Worm (Caenorhabditis elegans) whole organism, young adult: Measurements from ENCODE around the gene K07C5.3.

Experiments
- C06A6.2 ChIP-seq: fragments of 200-800 bp; sonication (Bioruptor generic); conservative IDR thresholded peaks from 2 replicates; pipeline ENCODE4 v1.3.6; 2022; ENCODE audit warnings: missing genetic modification characterization, missing compliant biosample characterization
- D2030.7 ChIP-seq: fragments of 200-800 bp; sonication (Bioruptor generic); IDR thresholded peaks from 2 replicates; pipeline ENCODE4 v1.3.6; 2022; ENCODE audit warnings: missing genetic modification reagents, missing genetic modification characterization, missing compliant biosample characterization
- F22D6.2 ChIP-seq: sonication (generic microtip); optimal IDR thresholded peaks from 2 replicates; lab custom pipeline; 2016; ENCODE audit warnings: mild to moderate bottlenecking, missing genetic modification characterization, missing compliant biosample characterization
- F49E8.2 ChIP-seq: sonication (generic microtip); optimal IDR thresholded peaks from 3 replicates; lab custom pipeline; 2017; ENCODE audit warnings: missing genetic modification characterization, mild to moderate bottlenecking, missing compliant biosample characterization, antibody characterized with exemption, moderate library complexity; ENCODE audit not compliant: insufficient read depth
- F55B11.4 ChIP-seq: sonication (generic microtip); optimal IDR thresholded peaks from 2 replicates; lab custom pipeline; 2016; ENCODE audit warnings: missing compliant biosample characterization, missing genetic modification characterization, borderline replicate concordance; ENCODE audit not compliant: insufficient read depth
- K12H6.12 ChIP-seq: fragments of 200-800 bp; sonication (Bioruptor generic); optimal IDR thresholded peaks from 2 replicates; lab custom pipeline; 2018; ENCODE audit warnings: mild to moderate bottlenecking, missing genetic modification characterization, missing compliant biosample characterization
- T07F8.4 ChIP-seq: sonication (generic microtip); optimal IDR thresholded peaks from 2 replicates; lab custom pipeline; 2016; ENCODE audit warnings: mild to moderate bottlenecking, missing genetic modification characterization, moderate library complexity, missing compliant biosample characterization
- Y56A3A.18 ChIP-seq: fragments of 200-800 bp; sonication (Bioruptor generic); IDR thresholded peaks from 2 replicates; pipeline ENCODE4 v1.3.6; 2022; ENCODE audit warnings: missing genetic modification reagents, missing genetic modification characterization, missing compliant biosample characterization
- ZK185.1 ChIP-seq: sonication (generic microtip); optimal IDR thresholded peaks from 2 replicates; lab custom pipeline; 2016; ENCODE audit warnings: mild to moderate bottlenecking, missing genetic modification characterization, missing compliant biosample characterization; ENCODE audit not compliant: poor library complexity, severe bottlenecking
- akir-1 ChIP-seq: fragments of 200-800 bp; sonication (Bioruptor generic); optimal IDR thresholded peaks from 2 replicates; lab custom pipeline; 2018; ENCODE audit warnings: mild to moderate bottlenecking, missing genetic modification characterization, moderate library complexity, missing compliant biosample characterization
- aptf-2 ChIP-seq: fragments of 200-800 bp; sonication (Bioruptor generic); conservative IDR thresholded peaks from 2 replicates; pipeline ENCODE4 v1.3.6; 2022; ENCODE audit warnings: missing genetic modification reagents, missing genetic modification characterization, missing compliant biosample characterization
- atf-7 ChIP-seq: sonication (generic microtip); optimal IDR thresholded peaks from 2 replicates; lab custom pipeline; 2017; ENCODE audit warnings: mild to moderate bottlenecking, missing genetic modification characterization, missing compliant biosample characterization
- athp-1 ChIP-seq: sonication (generic microtip); optimal IDR thresholded peaks from 2 replicates; lab custom pipeline; 2017; ENCODE audit warnings: mild to moderate bottlenecking, missing genetic modification characterization, missing compliant biosample characterization
- attf-3 ChIP-seq: fragments of 200-800 bp; sonication (Bioruptor generic); conservative IDR thresholded peaks from 2 replicates; pipeline ENCODE4 v1.3.6; 2022; ENCODE audit warnings: missing genetic modification reagents, missing genetic modification characterization, missing compliant biosample characterization
- attf-6 ChIP-seq: fragments of 200-800 bp; sonication (Bioruptor generic); IDR thresholded peaks from 2 replicates; pipeline ENCODE4 v1.3.6; 2022; ENCODE audit warnings: missing genetic modification reagents, missing genetic modification characterization, missing compliant biosample characterization
- bed-1 ChIP-seq: fragments of 200-800 bp; sonication (Bioruptor generic); IDR thresholded peaks from 2 replicates; pipeline ENCODE4 v1.3.6; 2022; ENCODE audit warnings: missing genetic modification reagents, missing genetic modification characterization, missing compliant biosample characterization
- cebp-1 ChIP-seq, 2 experiments: fragments of 200-800 bp in 1 of 2; sonication (Bioruptor generic) in 1 of 2; sonication (generic microtip) in 1 of 2; IDR thresholded peaks in 1 of 2; optimal IDR thresholded peaks in 1 of 2; 2 replicates each; pipeline versions ENCODE4 v1.3.6 to Lab custom; 2017 to 2022; ENCODE audit warnings: missing compliant biosample characterization in 2 of 2, missing genetic modification characterization in 2 of 2, mild to moderate bottlenecking in 1 of 2, missing genetic modification reagents in 1 of 2, moderate library complexity in 1 of 2
- ceh-40 ChIP-seq: fragments of 200-800 bp; sonication (Bioruptor generic); IDR thresholded peaks from 2 replicates; pipeline ENCODE4 v1.3.6; 2022; ENCODE audit warnings: missing genetic modification characterization, missing compliant biosample characterization
- ceh-58 ChIP-seq: fragments of 200-800 bp; sonication (Bioruptor generic); IDR thresholded peaks from 2 replicates; pipeline ENCODE4 v1.3.6; 2022; ENCODE audit warnings: missing genetic modification characterization, missing compliant biosample characterization
- dox-1 ChIP-seq: fragments of 200-800 bp; sonication (Bioruptor generic); IDR thresholded peaks from 2 replicates; pipeline ENCODE4 v1.3.6; 2022; ENCODE audit warnings: missing genetic modification reagents, missing genetic modification characterization, missing compliant biosample characterization
- efl-1 ChIP-seq: fragments of 150-350 bp; optimal IDR thresholded peaks from 2 replicates; lab custom pipeline; 2014; ENCODE audit warnings: missing biosample characterization, missing genetic modification reagents, missing genetic modification characterization
- egl-44 ChIP-seq: fragments of 200-800 bp; sonication (Bioruptor generic); IDR thresholded peaks from 2 replicates; pipeline ENCODE4 v1.3.6; 2022; ENCODE audit warnings: missing genetic modification reagents, missing genetic modification characterization, missing compliant biosample characterization
- egrh-3 ChIP-seq: fragments of 200-800 bp; sonication (Bioruptor generic); IDR thresholded peaks from 2 replicates; pipeline ENCODE4 v1.3.6; 2022; ENCODE audit warnings: missing genetic modification reagents, missing genetic modification characterization, missing compliant biosample characterization
- ekl-4 ChIP-seq: fragments of 200-800 bp; sonication (Bioruptor generic); IDR thresholded peaks from 2 replicates; pipeline ENCODE4 v1.3.6; 2022; ENCODE audit warnings: missing genetic modification reagents, missing genetic modification characterization, missing compliant biosample characterization
- hlh-12 ChIP-seq: sonication (generic microtip); optimal IDR thresholded peaks from 2 replicates; lab custom pipeline; 2016; ENCODE audit warnings: missing genetic modification characterization, missing compliant biosample characterization
- hmg-1.2 ChIP-seq: fragments of 200-800 bp; sonication (Bioruptor generic); IDR thresholded peaks from 2 replicates; pipeline ENCODE4 v1.3.6; 2022; ENCODE audit warnings: missing genetic modification reagents, missing genetic modification characterization, missing compliant biosample characterization
- lag-1 ChIP-seq: fragments of 200-800 bp; sonication (Bioruptor generic); IDR thresholded peaks from 2 replicates; pipeline ENCODE4 v1.3.6; 2022; ENCODE audit warnings: missing genetic modification reagents, missing genetic modification characterization, missing compliant biosample characterization
- let-526 ChIP-seq: fragments of 200-800 bp; sonication (Bioruptor generic); IDR thresholded peaks from 2 replicates; pipeline ENCODE4 v1.3.6; 2022; ENCODE audit warnings: missing genetic modification reagents, missing genetic modification characterization, missing compliant biosample characterization
- lin-40 ChIP-seq: sonication (generic microtip); optimal IDR thresholded peaks from 2 replicates; lab custom pipeline; 2016; ENCODE audit warnings: missing genetic modification characterization, mild to moderate bottlenecking, missing compliant biosample characterization, missing genotype, missing genetic modification reagents
- lsl-1 ChIP-seq: fragments of 200-800 bp; sonication (Bioruptor generic); optimal IDR thresholded peaks from 2 replicates; lab custom pipeline; 2018; ENCODE audit warnings: mild to moderate bottlenecking, missing genetic modification characterization, moderate library complexity, missing compliant biosample characterization
- madf-3 ChIP-seq: fragments of 200-800 bp; sonication (Bioruptor generic); IDR thresholded peaks from 2 replicates; pipeline ENCODE4 v1.3.6; 2022; ENCODE audit warnings: missing genetic modification reagents, missing genetic modification characterization, missing compliant biosample characterization
- madf-8 ChIP-seq: fragments of 200-800 bp; sonication (Bioruptor generic); conservative IDR thresholded peaks from 2 replicates; pipeline ENCODE4 v1.3.6; 2022; ENCODE audit warnings: missing genetic modification reagents, missing genetic modification characterization, missing compliant biosample characterization
- mcd-1 ChIP-seq: fragments of 200-800 bp; sonication (Bioruptor generic); IDR thresholded peaks from 2 replicates; pipeline ENCODE4 v1.3.6; 2022; ENCODE audit warnings: missing genetic modification reagents, missing genetic modification characterization, missing compliant biosample characterization
- mel-28 ChIP-seq: sonication (generic microtip); optimal IDR thresholded peaks from 2 replicates; lab custom pipeline; 2016; ENCODE audit warnings: borderline replicate concordance, mild to moderate bottlenecking, missing genetic modification characterization, missing compliant biosample characterization
- mes-4 ChIP-seq: sonication (generic microtip); optimal IDR thresholded peaks from 2 replicates; lab custom pipeline; 2016; ENCODE audit warnings: missing genotype, missing genetic modification characterization, missing compliant biosample characterization
- nfya-1 ChIP-seq: sonication (generic microtip); optimal IDR thresholded peaks from 2 replicates; lab custom pipeline; 2017; ENCODE audit warnings: antibody characterized with exemption, missing compliant biosample characterization, missing genetic modification characterization, borderline replicate concordance; ENCODE audit not compliant: insufficient read depth
- nhr-120 ChIP-seq: fragments of 200-800 bp; sonication (Bioruptor generic); IDR thresholded peaks from 2 replicates; pipeline ENCODE4 v1.3.6; 2022; ENCODE audit warnings: missing genetic modification characterization, missing compliant biosample characterization
- nhr-27 ChIP-seq: fragments of 200-800 bp; sonication (Bioruptor generic); optimal IDR thresholded peaks from 2 replicates; lab custom pipeline; 2018; ENCODE audit warnings: mild to moderate bottlenecking, missing genetic modification characterization, moderate library complexity, missing compliant biosample characterization
- nhr-90 ChIP-seq: sonication (generic microtip); optimal IDR thresholded peaks from 2 replicates; lab custom pipeline; 2016; ENCODE audit warnings: missing genotype, mild to moderate bottlenecking, missing genetic modification characterization, missing compliant biosample characterization
- snpc-1.3 ChIP-seq: sonication (generic microtip); optimal IDR thresholded peaks from 2 replicates; lab custom pipeline; 2017; ENCODE audit warnings: missing genetic modification characterization, mild to moderate bottlenecking, missing compliant biosample characterization, antibody characterized with exemption, moderate library complexity, missing genotype, missing genetic modification reagents; ENCODE audit not compliant: insufficient read depth
- sptf-2 ChIP-seq: fragments of 200-800 bp; sonication (Bioruptor generic); optimal IDR thresholded peaks from 2 replicates; lab custom pipeline; 2018; ENCODE audit warnings: mild to moderate bottlenecking, missing genetic modification characterization, missing compliant biosample characterization
- unc-62 ChIP-seq: fragments of 150-350 bp; optimal IDR thresholded peaks from 2 replicates; lab custom pipeline; 2014; ENCODE audit warnings: missing biosample characterization, missing genetic modification reagents, missing genetic modification characterization
- zfh-2 ChIP-seq: fragments of 200-800 bp; sonication (Bioruptor generic); conservative IDR thresholded peaks from 2 replicates; pipeline ENCODE4 v1.3.6; 2022; ENCODE audit warnings: missing genetic modification reagents, missing genetic modification characterization, missing compliant biosample characterization
- zim-3 ChIP-seq: sonication (generic microtip); optimal IDR thresholded peaks from 2 replicates; lab custom pipeline; 2017; ENCODE audit warnings: mild to moderate bottlenecking, missing genetic modification characterization, moderate library complexity, missing compliant biosample characterization
- ztf-18 ChIP-seq: sonication (generic microtip); optimal IDR thresholded peaks from 2 replicates; lab custom pipeline; 2016; ENCODE audit warnings: missing genotype, mild to moderate bottlenecking, missing genetic modification characterization, missing compliant biosample characterization
- ztf-22 ChIP-seq: fragments of 200-800 bp; sonication (Bioruptor generic); optimal IDR thresholded peaks from 2 replicates; lab custom pipeline; 2018; ENCODE audit warnings: mild to moderate bottlenecking, missing genetic modification characterization, moderate library complexity, missing compliant biosample characterization
- ztf-3 ChIP-seq: fragments of 200-800 bp; sonication (Bioruptor generic); optimal IDR thresholded peaks from 2 replicates; lab custom pipeline; 2018; ENCODE audit warnings: mild to moderate bottlenecking, missing genetic modification characterization, missing compliant biosample characterization
- ztf-6 ChIP-seq: fragments of 200-800 bp; sonication (Bioruptor generic); IDR thresholded peaks from 2 replicates; pipeline ENCODE4 v1.3.6; 2022; ENCODE audit warnings: missing genetic modification reagents, missing genetic modification characterization, missing compliant biosample characterization

The K07C5.3 gene

ce11 chrV:10352928-10353427 is 10.1 kb downstream of the K07C5.3 start, which contains the start of gene nol-56 (continued):
- TF ChIP-seq hmg-1.2 (GFP tag; lab: Robert Waterston, UW) (0 out of 2 replicates have a peak, but pooled peaks have one; percentile 10), atf-7 (tag; lab: Kevin White, UChicago) (no peak), lin-40 (tag; lab: Kevin White, UChicago) (peak; percentile 71), nfya-1 (no peak), lsl-1 (GFP tag; lab: Kevin White, UChicago) (peak; percentile 53), cebp-1 (GFP tag; IDR thresholded peaks at IDR 0.05; lab: Robert Waterston, UW) (no peak), cebp-1 (tag; optimal IDR thresholded peaks at IDR 0.05; lab: Kevin White, UChicago) (peak; percentile 53), nhr-120 (GFP tag; lab: Robert Waterston, UW) (no peak), mel-28 (tag; lab: Kevin White, UChicago) (no peak), C06A6.2 (GFP tag; lab: Robert Waterston, UW) (no peak), ztf-18 (tag; lab: Kevin White, UChicago) (peak; percentile 64), D2030.7 (GFP tag; lab: Robert Waterston, UW) (peak; percentile 53), nhr-27 (tag; lab: Kevin White, UChicago) (no peak), dox-1 (GFP tag; lab: Robert Waterston, UW) (peak; percentile 74), ztf-22 (GFP tag; lab: Kevin White, UChicago) (no peak), ztf-6 (no peak), attf-6 (GFP tag; lab: Robert Waterston, UW) (no peak), let-526 (GFP tag; lab: Robert Waterston, UW) (0 out of 2 replicates have a peak, but pooled peaks have one; percentile 25), K12H6.12 (tag; lab: Kevin White, UChicago) (peak; percentile 24), ekl-4 (GFP tag; lab: Robert Waterston, UW) (no peak), ceh-58 (GFP tag; lab: Robert Waterston, UW) (no peak), efl-1 (GFP tag; lab: Kevin White, UChicago) (peak; percentile 49), mcd-1 (GFP tag; lab: Robert Waterston, UW) (peak; percentile 78), bed-1 (GFP tag; lab: Robert Waterston, UW) (no peak), attf-3 (GFP tag; lab: Robert Waterston, UW) (peak; percentile 32; the same call in 1 of the 2 replicates), lag-1 (GFP tag; lab: Robert Waterston, UW) (no peak), athp-1 (tag; lab: Kevin White, UChicago) (peak; percentile 2), aptf-2 (no peak), zim-3 (tag; lab: Kevin White, UChicago) (no peak), ztf-3 (no peak), ceh-40 (GFP tag; lab: Robert Waterston, UW) (no peak), ZK185.1 (tag; lab: Kevin White, UChicago) (peak; percentile 79), nhr-90 (tag; lab: Kevin White, UChicago) (no peak), madf-3 (GFP tag; lab: Robert Waterston, UW) (peak; percentile 79), Y56A3A.18 (GFP tag; lab: Robert Waterston, UW) (no peak), mes-4 (tag; lab: Kevin White, UChicago) (no peak), egrh-3 (no peak), T07F8.4 (tag; lab: Kevin White, UChicago) (no peak), egl-44 (GFP tag; lab: Robert Waterston, UW) (no peak), F55B11.4 (tag; lab: Kevin White, UChicago) (no peak), snpc-1.3 (peak; percentile 33), zfh-2 (GFP tag; lab: Robert Waterston, UW) (no peak), unc-62 (GFP tag; lab: Kevin White, UChicago) (no peak), F49E8.2 (tag; lab: Kevin White, UChicago) (no peak), madf-8 (GFP tag; lab: Robert Waterston, UW) (no peak), F22D6.2 (no peak), akir-1 (no peak), sptf-2 (GFP tag; lab: Kevin White, UChicago) (no peak), hlh-12 (tag; lab: Kevin White, UChicago) (no peak)
